Fruit fly (Drosophila melanogaster): ENCODE results near the gene CG43401.

DNA sequence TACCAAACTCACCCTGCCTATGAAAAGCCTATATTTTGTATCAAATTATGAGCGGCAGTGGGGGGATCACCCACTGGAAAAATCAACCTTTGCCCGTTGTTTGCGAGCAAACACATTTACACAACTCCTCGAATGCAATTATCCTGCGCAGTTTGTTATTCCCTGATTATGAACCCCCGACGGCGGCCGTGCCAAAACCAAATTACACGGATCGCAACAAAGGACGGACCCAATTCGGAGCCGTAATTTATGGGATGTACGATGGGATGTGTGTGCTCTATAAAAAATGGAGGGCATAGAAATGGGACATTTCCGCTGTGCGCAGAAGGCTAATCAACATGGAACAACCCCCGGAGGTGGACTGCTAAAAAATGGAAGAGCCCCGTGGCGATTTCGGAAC lies 7.2 kb downstream of the CG43401 start:
- TF ChIP-seq dl (GFP tag; optimal IDR thresholded peaks at IDR 0.05; ENCODE audit: insufficient read depth in 1 of 2, partially characterized antibody in 2 of 2) = no peak
- no peak for TF ChIP-seq jim (GFP tag; optimal IDR thresholded peaks at IDR 0.05)
- no peak for TF ChIP-seq Myc (optimal IDR thresholded peaks at IDR 0.05)
- no peak for TF ChIP-seq Hnf4 (GFP tag; optimal IDR thresholded peaks at IDR 0.05)
- no peak for TF ChIP-seq lola (GFP tag; optimal IDR thresholded peaks at IDR 0.05)
- TF ChIP-seq h (GFP tag; optimal IDR thresholded peaks at IDR 0.05) = no peak
- TF ChIP-seq Hr78 (GFP tag; optimal IDR thresholded peaks at IDR 0.05) = no peak
- no peak for TF ChIP-seq Abd-B (GFP tag; optimal IDR thresholded peaks at IDR 0.05)

Data from whole organism, wandering third instar larva.